Worm (Caenorhabditis elegans): ENCODE results near the gene gcy-34.

DNA sequence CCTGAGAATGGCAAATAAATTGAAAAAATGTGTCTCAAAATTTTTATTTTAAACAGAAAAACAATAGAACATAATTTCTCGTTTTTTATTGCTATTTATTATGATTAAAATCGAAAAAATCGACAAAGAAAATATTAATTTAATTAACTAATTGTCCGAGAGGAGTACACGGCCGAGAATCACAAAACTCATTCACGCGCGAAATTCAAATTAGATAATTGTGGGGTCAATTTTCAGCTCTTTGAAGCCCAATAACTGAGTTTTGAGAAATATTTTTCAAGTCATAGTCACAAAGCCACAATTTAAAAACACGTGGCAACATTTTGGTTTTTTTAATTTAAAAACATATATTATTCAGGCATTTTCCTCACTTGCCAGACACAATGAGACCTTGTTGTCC is 23.4 kb upstream of the gcy-34 start:
- TF ChIP-seq fos-1 (tag; optimal IDR thresholded peaks at IDR 0.05): no peak
- TF ChIP-seq nhr-12 (tag; optimal IDR thresholded peaks at IDR 0.05): no peak
- no peak for TF ChIP-seq unc-130 (tag; optimal IDR thresholded peaks at IDR 0.05)
